Worm (Caenorhabditis elegans) whole organism, young adult: ENCODE measurements around the gene trpp-11.

Experiments used
- dpl-1 ChIP-seq: fragments of 150-350 bp; optimal IDR thresholded peaks from 2 replicates; lab custom pipeline; 2014; ENCODE audit warnings: missing biosample characterization, missing genetic modification reagents, missing genetic modification characterization
- lir-1 ChIP-seq: fragments of 200-800 bp; sonication (Bioruptor generic); conservative IDR thresholded peaks from 2 replicates; pipeline ENCODE4 v1.3.6; 2022; ENCODE audit warnings: missing genetic modification reagents, missing genetic modification characterization, missing compliant biosample characterization
- nfya-1 ChIP-seq: sonication (generic microtip); optimal IDR thresholded peaks from 2 replicates; lab custom pipeline; 2017; ENCODE audit warnings: antibody characterized with exemption, missing compliant biosample characterization, missing genetic modification characterization, borderline replicate concordance; ENCODE audit not compliant: insufficient read depth
- nhr-80 ChIP-seq: sonication (generic microtip); optimal IDR thresholded peaks from 2 replicates; lab custom pipeline; 2016; ENCODE audit warnings: missing genetic modification characterization, missing compliant biosample characterization
- pbrm-1 ChIP-seq: fragments of 200-800 bp; sonication (Bioruptor generic); IDR thresholded peaks from 2 replicates; pipeline ENCODE4 v1.3.6; 2022; ENCODE audit warnings: missing genetic modification reagents, missing genetic modification characterization, missing compliant biosample characterization
- sea-2 ChIP-seq: fragments of 200-800 bp; sonication (Bioruptor generic); IDR thresholded peaks from 2 replicates; pipeline ENCODE4 v1.3.6; 2022; ENCODE audit warnings: missing genetic modification characterization, missing compliant biosample characterization
- snpc-4 ChIP-seq, 5 experiments: fragments of 150-350 bp in 1 of 5; sonication (generic microtip) in 4 of 5; optimal IDR thresholded peaks; 2 replicates each; lab custom pipeline; 2014 to 2018; ENCODE audit warnings: missing genetic modification characterization in 5 of 5, missing biosample characterization in 3 of 5, antibody characterized with exemption in 2 of 5, mild to moderate bottlenecking in 2 of 5, missing compliant biosample characterization in 2 of 5, missing genotype in 2 of 5, moderate library complexity in 2 of 5, missing genetic modification reagents in 1 of 5

DNA sequence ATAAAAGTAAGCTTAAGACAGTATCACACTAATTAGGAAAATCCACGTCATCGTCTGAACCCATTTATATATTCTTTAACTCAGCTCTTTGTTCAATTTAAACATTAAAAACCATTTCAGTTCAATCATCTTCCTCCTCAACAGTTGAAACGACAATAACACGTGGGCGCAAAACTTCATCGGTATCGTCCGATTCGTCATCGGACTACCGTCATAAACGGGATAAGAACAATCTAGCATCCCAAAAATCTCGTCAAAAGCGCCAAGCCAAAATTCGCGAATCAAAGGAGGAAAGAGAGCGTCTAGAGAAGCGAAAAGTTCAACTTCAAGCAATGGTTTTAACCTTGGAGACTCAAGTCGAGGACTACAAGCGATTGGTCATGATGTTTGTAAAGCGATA, 40.3 kb downstream of the trpp-11 start:
- TF ChIP-seq sea-2 (GFP tag; lab: Robert Waterston, UW) = no peak
- no peak for TF ChIP-seq dpl-1 (GFP tag; lab: Kevin White, UChicago)
- TF ChIP-seq lir-1 (GFP tag; lab: Robert Waterston, UW) = no peak
- TF ChIP-seq nfya-1 (tag; lab: Kevin White, UChicago) = no peak
- no peak for TF ChIP-seq pbrm-1 (GFP tag; lab: Robert Waterston, UW)
- TF ChIP-seq snpc-4 (GFP tag; optimal IDR thresholded peaks at IDR 0.05; lab: Kevin White, UChicago) = no peak
- TF ChIP-seq snpc-4 (tag; optimal IDR thresholded peaks at IDR 0.05; lab: Kevin White, UChicago) = no peak
- TF ChIP-seq nhr-80 (tag; lab: Kevin White, UChicago) = no peak
